Worm (Caenorhabditis elegans) whole organism, L2 larva: Measurements from ENCODE around the gene C28H8.3.

Source experiments
- C34F6.9 ChIP-seq: fragments of 150-350 bp; optimal IDR thresholded peaks from 2 replicates; lab custom pipeline; 2014; ENCODE audit warnings: missing biosample characterization, missing genetic modification characterization
- F13H6.1 ChIP-seq: sonication (generic microtip); optimal IDR thresholded peaks from 2 replicates; lab custom pipeline; 2016; ENCODE audit warnings: missing genetic modification characterization, missing compliant biosample characterization
- R02D3.7 ChIP-seq: fragments of 150-350 bp; optimal IDR thresholded peaks from 2 replicates; lab custom pipeline; 2014; ENCODE audit warnings: missing biosample characterization, missing genetic modification characterization
- Y55F3AM.14 ChIP-seq: fragments of 200-800 bp; sonication (Bioruptor generic); optimal IDR thresholded peaks from 2 replicates; lab custom pipeline; 2018; ENCODE audit warnings: mild to moderate bottlenecking, missing genetic modification characterization, missing compliant biosample characterization
- ZK546.5 ChIP-seq: sonication (generic microtip); optimal IDR thresholded peaks from 2 replicates; lab custom pipeline; 2017; ENCODE audit warnings: missing biosample characterization, missing genetic modification characterization
- alr-1 ChIP-seq: fragments of 150-350 bp; optimal IDR thresholded peaks from 2 replicates; lab custom pipeline; 2014; ENCODE audit warnings: missing biosample characterization, missing genetic modification characterization
- aly-2 ChIP-seq: fragments of 150-350 bp; optimal IDR thresholded peaks from 2 replicates; lab custom pipeline; 2014; ENCODE audit warnings: missing biosample characterization, missing genetic modification characterization
- ama-1 ChIP-seq: fragments of 150-350 bp; optimal IDR thresholded peaks from 2 replicates; lab custom pipeline; 2018; ENCODE audit warnings: inconsistent platforms
- blmp-1 ChIP-seq: sonication (generic microtip); optimal IDR thresholded peaks from 2 replicates; lab custom pipeline; 2017; ENCODE audit warnings: missing genetic modification characterization, mild to moderate bottlenecking, missing compliant biosample characterization, antibody characterized with exemption, moderate library complexity; ENCODE audit not compliant: insufficient read depth
- ceh-16 ChIP-seq: fragments of 150-350 bp; optimal IDR thresholded peaks from 2 replicates; lab custom pipeline; 2014; ENCODE audit warnings: missing biosample characterization, missing genetic modification characterization
- ceh-82 ChIP-seq: fragments of 150-350 bp; optimal IDR thresholded peaks from 2 replicates; lab custom pipeline; 2014; ENCODE audit warnings: missing biosample characterization, missing genetic modification characterization
- crh-2 ChIP-seq: sonication (generic microtip); optimal IDR thresholded peaks from 2 replicates; lab custom pipeline; 2017; ENCODE audit warnings: missing biosample characterization, missing genetic modification characterization
- dmd-4 ChIP-seq: sonication (generic microtip); optimal IDR thresholded peaks from 2 replicates; lab custom pipeline; 2017; ENCODE audit warnings: missing biosample characterization, missing genetic modification characterization
- egl-27 ChIP-seq: sonication (generic microtip); optimal IDR thresholded peaks from 3 replicates; lab custom pipeline; 2017; ENCODE audit warnings: missing biosample characterization, missing genetic modification reagents, missing genetic modification characterization
- elt-1 ChIP-seq: fragments of 150-350 bp; optimal IDR thresholded peaks from 2 replicates; lab custom pipeline; 2014; ENCODE audit warnings: missing biosample characterization, missing genetic modification characterization
- elt-3 ChIP-seq: sonication (generic microtip); optimal IDR thresholded peaks from 2 replicates; lab custom pipeline; 2017; ENCODE audit warnings: missing biosample characterization, missing genetic modification characterization
- fos-1 ChIP-seq: fragments of 150-350 bp; optimal IDR thresholded peaks from 2 replicates; lab custom pipeline; 2014; ENCODE audit warnings: missing biosample characterization, missing genetic modification characterization
- gmeb-1 ChIP-seq: fragments of 150-350 bp; optimal IDR thresholded peaks from 2 replicates; lab custom pipeline; 2014; ENCODE audit warnings: missing biosample characterization, missing genetic modification characterization
- lin-11 ChIP-seq: fragments of 150-350 bp; sonication (generic microtip); optimal IDR thresholded peaks from 2 replicates; lab custom pipeline; 2014; ENCODE audit warnings: missing biosample characterization, missing genetic modification characterization, inconsistent platforms, mixed read lengths
- lin-13 ChIP-seq: fragments of 150-350 bp; optimal IDR thresholded peaks from 2 replicates; lab custom pipeline; 2014; ENCODE audit warnings: missing biosample characterization, missing genetic modification reagents, missing genetic modification characterization
- lin-39 ChIP-seq: fragments of 150-350 bp; optimal IDR thresholded peaks from 2 replicates; lab custom pipeline; 2014; ENCODE audit warnings: missing biosample characterization, missing genetic modification reagents, missing genetic modification characterization
- lsy-2 ChIP-seq, 2 experiments: fragments of 150-350 bp in 1 of 2; sonication (generic microtip) in 1 of 2; optimal IDR thresholded peaks; 2 replicates each; lab custom pipeline; 2014 to 2017; ENCODE audit warnings: missing biosample characterization in 2 of 2, missing genetic modification characterization in 2 of 2
- mab-5 ChIP-seq: fragments of 150-350 bp; optimal IDR thresholded peaks from 2 replicates; lab custom pipeline; 2014; ENCODE audit warnings: missing biosample characterization, missing genetic modification characterization
- mbf-1 ChIP-seq: sonication (generic microtip); optimal IDR thresholded peaks from 2 replicates; lab custom pipeline; 2017; ENCODE audit warnings: missing biosample characterization, missing genetic modification characterization
- mdl-1 ChIP-seq, 2 experiments: fragments of 150-350 bp in 1 of 2; sonication (generic microtip) in 1 of 2; optimal IDR thresholded peaks; 2 replicates each; lab custom pipeline; 2017; ENCODE audit warnings: missing biosample characterization in 2 of 2, missing genetic modification characterization in 2 of 2
- nhr-10 ChIP-seq: sonication (generic microtip); optimal IDR thresholded peaks from 2 replicates; lab custom pipeline; 2017; ENCODE audit warnings: missing biosample characterization, missing genetic modification characterization
- nhr-11 ChIP-seq: fragments of 150-350 bp; optimal IDR thresholded peaks from 2 replicates; lab custom pipeline; 2014; ENCODE audit warnings: missing biosample characterization, missing genetic modification characterization
- nhr-12 ChIP-seq: fragments of 150-350 bp; optimal IDR thresholded peaks from 2 replicates; lab custom pipeline; 2014; ENCODE audit warnings: missing biosample characterization, missing genetic modification characterization
- nhr-129 ChIP-seq: fragments of 150-350 bp; optimal IDR thresholded peaks from 2 replicates; lab custom pipeline; 2014; ENCODE audit warnings: missing biosample characterization, missing genetic modification characterization
- nhr-21 ChIP-seq: fragments of 150-350 bp; optimal IDR thresholded peaks from 2 replicates; lab custom pipeline; 2014; ENCODE audit warnings: missing biosample characterization, missing genetic modification characterization
- nhr-23 ChIP-seq: fragments of 150-350 bp; optimal IDR thresholded peaks from 2 replicates; lab custom pipeline; 2014; ENCODE audit warnings: missing biosample characterization, missing genetic modification reagents, missing genetic modification characterization
- nhr-237 ChIP-seq: fragments of 150-350 bp; optimal IDR thresholded peaks from 2 replicates; lab custom pipeline; 2014; ENCODE audit warnings: missing biosample characterization, missing genetic modification characterization
- nhr-25 ChIP-seq: fragments of 150-350 bp; sonication (generic microtip); optimal IDR thresholded peaks from 3 replicates; lab custom pipeline; 2014; ENCODE audit warnings: missing biosample characterization, missing genetic modification characterization
- nhr-6 ChIP-seq: fragments of 150-350 bp; optimal IDR thresholded peaks from 2 replicates; lab custom pipeline; 2014; ENCODE audit warnings: missing biosample characterization, missing genetic modification characterization
- nhr-77 ChIP-seq: fragments of 150-350 bp; optimal IDR thresholded peaks from 2 replicates; lab custom pipeline; 2014; ENCODE audit warnings: missing biosample characterization, missing genetic modification characterization
- peb-1 ChIP-seq: fragments of 150-350 bp; optimal IDR thresholded peaks from 2 replicates; lab custom pipeline; 2014; ENCODE audit warnings: missing biosample characterization, missing genetic modification characterization
- sem-4 ChIP-seq: fragments of 150-350 bp; optimal IDR thresholded peaks from 2 replicates; lab custom pipeline; 2014; ENCODE audit warnings: missing biosample characterization, missing genetic modification reagents, missing genetic modification characterization
- skn-1 ChIP-seq: sonication (generic microtip); optimal IDR thresholded peaks from 2 replicates; lab custom pipeline; 2017; ENCODE audit warnings: missing biosample characterization, missing genetic modification characterization
- sma-3 ChIP-seq: sonication (generic microtip); optimal IDR thresholded peaks from 2 replicates; lab custom pipeline; 2016; ENCODE audit warnings: missing genetic modification reagents, missing genetic modification characterization, missing compliant biosample characterization
- sma-9 ChIP-seq, 2 experiments: fragments of 150-350 bp in 1 of 2; sonication (generic microtip) in 1 of 2; optimal IDR thresholded peaks; 2 replicates each; lab custom pipeline; 2014 to 2016; ENCODE audit warnings: missing genetic modification characterization in 2 of 2, mild to moderate bottlenecking in 1 of 2, missing biosample characterization in 1 of 2, missing compliant biosample characterization in 1 of 2, missing genetic modification reagents in 1 of 2, moderate library complexity in 1 of 2
- snpc-4 ChIP-seq: fragments of 150-350 bp; optimal IDR thresholded peaks from 2 replicates; lab custom pipeline; 2014; ENCODE audit warnings: missing biosample characterization, missing genetic modification characterization
- unc-39 ChIP-seq: fragments of 150-350 bp; optimal IDR thresholded peaks from 2 replicates; lab custom pipeline; 2014; ENCODE audit warnings: missing biosample characterization, missing genetic modification characterization
- unc-55 ChIP-seq: fragments of 150-350 bp; sonication (generic microtip); optimal IDR thresholded peaks from 3 replicates; lab custom pipeline; 2014; ENCODE audit warnings: missing biosample characterization, missing genetic modification reagents, missing genetic modification characterization
- unc-62 ChIP-seq: fragments of 150-350 bp; optimal IDR thresholded peaks from 2 replicates; lab custom pipeline; 2014; ENCODE audit warnings: missing biosample characterization, missing genetic modification reagents, missing genetic modification characterization
- zag-1 ChIP-seq: fragments of 150-350 bp; optimal IDR thresholded peaks from 2 replicates; lab custom pipeline; 2014; ENCODE audit warnings: missing biosample characterization, missing genetic modification characterization
- ztf-1 ChIP-seq: fragments of 200-800 bp; sonication (Bioruptor generic); conservative IDR thresholded peaks from 2 replicates; pipeline ENCODE4 v1.3.6; 2022; ENCODE audit warnings: missing genetic modification characterization, missing compliant biosample characterization
- ztf-11 ChIP-seq: sonication (generic microtip); optimal IDR thresholded peaks from 2 replicates; lab custom pipeline; 2017; ENCODE audit warnings: missing biosample characterization, missing genetic modification characterization
- ztf-4 ChIP-seq: fragments of 150-350 bp; optimal IDR thresholded peaks from 2 replicates; lab custom pipeline; 2014; ENCODE audit warnings: missing biosample characterization, missing genetic modification characterization

Gene C28H8.3

DNA sequence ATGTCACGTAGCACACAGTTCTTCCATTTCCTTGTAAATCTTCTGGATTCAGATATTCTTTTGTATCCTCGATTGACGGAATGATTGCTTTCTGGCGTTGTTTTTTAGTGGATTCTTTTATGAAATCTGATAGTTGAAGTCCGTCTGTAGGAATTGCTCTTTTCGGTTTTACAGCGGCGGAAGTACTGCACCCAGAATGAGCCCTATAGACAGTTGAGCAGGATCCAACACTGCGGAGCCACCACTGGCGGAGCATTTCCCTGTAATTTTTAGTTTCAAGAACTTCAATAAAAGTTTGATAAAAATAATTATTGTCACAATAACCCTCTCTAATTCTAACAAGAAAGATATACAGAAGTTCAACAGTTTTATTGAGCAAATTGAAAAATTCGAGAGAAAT lies 37.4 kb downstream of the C28H8.3 start, which contains the start of gene F25B5.5:
TSS of gene F25B5.5 (minus strand) at position 260 of the 400 bp plus-strand sequence.
- TF ChIP-seq lin-11 (tag; lab: Kevin White, UChicago) (no peak), sma-3 (GFP tag; lab: Kevin White, UChicago) (peak; percentile 12)

DNA sequence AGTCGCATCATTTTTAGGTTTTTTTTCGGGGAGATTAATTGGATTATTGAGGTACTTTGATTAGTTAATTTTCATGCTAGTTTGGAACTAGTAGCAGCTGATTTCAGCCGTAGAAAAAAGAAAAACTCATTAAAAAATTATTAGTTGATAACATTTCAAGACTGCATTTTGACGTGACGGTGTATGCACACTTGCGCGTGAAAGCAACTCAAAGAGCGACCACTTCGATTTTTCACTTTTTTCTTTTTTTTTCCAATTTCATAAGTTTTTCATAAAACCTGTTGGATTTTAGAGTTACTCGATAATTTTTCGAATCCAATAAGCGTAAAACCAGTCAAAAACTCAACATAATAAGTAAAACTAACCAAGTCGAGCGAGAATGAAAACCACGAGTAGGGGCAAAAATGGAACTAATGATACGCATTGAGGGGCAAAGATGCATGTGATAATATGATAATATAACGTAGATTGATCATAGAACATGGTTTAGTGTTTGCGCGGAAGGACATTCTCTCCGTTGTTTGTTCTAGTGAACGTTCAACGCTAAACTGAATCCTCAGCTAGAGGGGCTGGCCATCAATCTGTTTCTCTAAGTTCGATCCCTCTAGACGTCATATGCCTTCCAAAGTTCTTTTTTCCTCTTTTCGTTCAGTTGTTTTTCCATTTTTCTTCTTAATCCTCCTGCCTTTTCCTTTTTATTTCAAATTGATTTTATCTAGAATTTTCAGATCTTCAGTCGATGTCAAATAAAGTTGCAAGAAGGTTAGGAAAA lies 39.8 kb downstream of the C28H8.3 start, which contains the start of the genes F25B5.6 and F25B5.3:
TSS of gene F25B5.6 (minus strand) at position 572 of the 772 bp plus-strand sequence.
TSS of gene F25B5.3 (plus strand) at position 722 of the 772 bp plus-strand sequence.
- TF ChIP-seq nhr-25 (tag; lab: Kevin White, UChicago) = no peak
- TF ChIP-seq sma-3 (GFP tag; lab: Kevin White, UChicago) = no peak
- no peak for TF ChIP-seq mdl-1 (tag; optimal IDR thresholded peaks at IDR 0.05; lab: Kevin White, UChicago)
- no peak for TF ChIP-seq ceh-82 (tag; lab: Kevin White, UChicago)
- TF ChIP-seq sma-9 (GFP tag; optimal IDR thresholded peaks at IDR 0.05; lab: Kevin White, UChicago) = peak; percentile 8
- no peak for TF ChIP-seq sma-9 (tag; optimal IDR thresholded peaks at IDR 0.05; lab: Kevin White, UChicago)
- TF ChIP-seq ztf-1 (GFP tag; lab: Robert Waterston, UW) = no peak
- TF ChIP-seq gmeb-1 (tag; lab: Kevin White, UChicago) = peak; percentile 34
- no peak for TF ChIP-seq alr-1
- no peak for TF ChIP-seq mbf-1
- no peak for TF ChIP-seq nhr-10 (tag; lab: Kevin White, UChicago)
- peak; percentile 63 for TF ChIP-seq unc-55 (GFP tag; lab: Kevin White, UChicago)
- no peak for TF ChIP-seq unc-62 (GFP tag; lab: Kevin White, UChicago)
- no peak for TF ChIP-seq elt-3 (tag; lab: Kevin White, UChicago)
- no peak for TF ChIP-seq ztf-11 (tag; lab: Kevin White, UChicago)
- no peak for TF ChIP-seq mab-5 (tag; lab: Kevin White, UChicago)
- no peak for TF ChIP-seq nhr-6
- TF ChIP-seq ceh-16 (tag; lab: Kevin White, UChicago) = no peak
- peak in 1 of 2 experiments; percentile 16 for TF ChIP-seq lsy-2 (tag; optimal IDR thresholded peaks at IDR 0.05; lab: Kevin White, UChicago)
- no peak for TF ChIP-seq lin-39
- no peak for TF ChIP-seq nhr-77
- no peak for TF ChIP-seq dmd-4
- no peak for TF ChIP-seq unc-39
- peak; percentile 33 for TF ChIP-seq ama-1 (lab: Kevin White, UChicago)
- peak; percentile 56 for TF ChIP-seq nhr-21 (tag; lab: Kevin White, UChicago)
- TF ChIP-seq crh-2 (tag; lab: Kevin White, UChicago) = peak; percentile 37
- no peak for TF ChIP-seq nhr-237
- no peak for TF ChIP-seq nhr-23
- TF ChIP-seq ZK546.5 (tag; lab: Kevin White, UChicago) = no peak
- no peak for TF ChIP-seq nhr-12 (tag; lab: Kevin White, UChicago)
- TF ChIP-seq F13H6.1 = no peak
- TF ChIP-seq nhr-129 = peak; percentile 28
- no peak for TF ChIP-seq peb-1 (tag; lab: Kevin White, UChicago)
- TF ChIP-seq nhr-11 (tag; lab: Kevin White, UChicago) = no peak
- TF ChIP-seq Y55F3AM.14 (GFP tag; lab: Kevin White, UChicago) = no peak
- TF ChIP-seq ztf-4 (tag; lab: Kevin White, UChicago) = no peak
- TF ChIP-seq elt-1 (tag; lab: Kevin White, UChicago) = no peak
- no peak for TF ChIP-seq egl-27 (tag; lab: Kevin White, UChicago)
- no peak for TF ChIP-seq zag-1 (tag; lab: Kevin White, UChicago)
- no peak for TF ChIP-seq blmp-1 (tag; lab: Kevin White, UChicago)
- no peak for TF ChIP-seq snpc-4 (tag; lab: Kevin White, UChicago)
- TF ChIP-seq aly-2 (tag; lab: Kevin White, UChicago) = no peak
- no peak for TF ChIP-seq sem-4
- peak; percentile 20 for TF ChIP-seq lin-13 (GFP tag; lab: Kevin White, UChicago)
- no peak for TF ChIP-seq R02D3.7 (tag; lab: Kevin White, UChicago)
- no peak for TF ChIP-seq lin-11 (tag; lab: Kevin White, UChicago)
- TF ChIP-seq C34F6.9 (tag; lab: Kevin White, UChicago) = peak; percentile 20
- no peak for TF ChIP-seq skn-1 (tag; lab: Kevin White, UChicago)
- peak; percentile 27 for TF ChIP-seq fos-1
